Fruit fly (Drosophila melanogaster) whole organism, embryonic: ENCODE measurements around the gene ACXB.

Source experiments
- CG10979 ChIP-seq: fragments of 200-800 bp; sonication (Bioruptor generic); optimal IDR thresholded peaks from 2 replicates; lab custom pipeline; 2018; ENCODE audit warnings: missing biosample characterization, mild to moderate bottlenecking, missing genetic modification characterization, moderate library complexity
- CG11504 ChIP-seq: fragments of 200-800 bp; sonication (Bioruptor generic); optimal IDR thresholded peaks from 3 replicates; lab custom pipeline; 2019; ENCODE audit warnings: missing biosample characterization, mild to moderate bottlenecking, missing genetic modification characterization, moderate library complexity
- CG11696 ChIP-seq: fragments of 200-800 bp; sonication (Bioruptor generic); IDR thresholded peaks from 2 replicates; pipeline ENCODE4 v1.3.6; 2022; ENCODE audit warnings: missing biosample characterization, missing genetic modification characterization
- CG12744 ChIP-seq: fragments of 200-800 bp; sonication (Bioruptor generic); optimal IDR thresholded peaks from 2 replicates; lab custom pipeline; 2016; ENCODE audit warnings: missing biosample characterization, missing genetic modification characterization
- CG13296 ChIP-seq: fragments of 200-800 bp; sonication (Bioruptor generic); optimal IDR thresholded peaks from 3 replicates; lab custom pipeline; 2018; ENCODE audit warnings: missing biosample characterization, mild to moderate bottlenecking, missing genetic modification characterization
- CG13424 ChIP-seq: fragments of 200-800 bp; sonication (Bioruptor generic); optimal IDR thresholded peaks from 2 replicates; lab custom pipeline; 2019; ENCODE audit warnings: missing biosample characterization, mild to moderate bottlenecking, missing genetic modification characterization, moderate library complexity
- CG14441 ChIP-seq: fragments of 200-800 bp; sonication (Bioruptor generic); IDR thresholded peaks from 2 replicates; pipeline ENCODE4 v1.3.6; 2022; ENCODE audit warnings: missing biosample characterization, missing genetic modification characterization
- CG15269 ChIP-seq: fragments of 200-800 bp; sonication (Bioruptor generic); optimal IDR thresholded peaks from 2 replicates; lab custom pipeline; 2018; ENCODE audit warnings: missing biosample characterization, mild to moderate bottlenecking, missing genetic modification characterization, moderate library complexity
- CG1529 ChIP-seq: fragments of 200-800 bp; sonication (Bioruptor generic); optimal IDR thresholded peaks from 3 replicates; lab custom pipeline; 2018; ENCODE audit warnings: missing biosample characterization, missing genetic modification characterization
- CG31441 ChIP-seq: fragments of 200-800 bp; sonication (Bioruptor generic); IDR thresholded peaks from 2 replicates; pipeline ENCODE4 v1.3.6; 2022; ENCODE audit warnings: missing biosample characterization, missing genetic modification characterization
- CG6272 ChIP-seq: fragments of 200-800 bp; sonication (Bioruptor generic); IDR thresholded peaks from 2 replicates; pipeline ENCODE4 v1.3.6; 2022; ENCODE audit warnings: missing biosample characterization, missing genetic modification characterization
- CG6689 ChIP-seq: fragments of 200-800 bp; sonication (Bioruptor generic); IDR thresholded peaks from 2 replicates; pipeline ENCODE4 v1.3.6; 2022; ENCODE audit warnings: missing biosample characterization, missing genetic modification characterization
- CG7556 ChIP-seq: fragments of 200-800 bp; sonication (Bioruptor generic); optimal IDR thresholded peaks from 2 replicates; lab custom pipeline; 2017; ENCODE audit warnings: missing biosample characterization, mild to moderate bottlenecking, missing genetic modification characterization
- CG7839 ChIP-seq: fragments of 200-800 bp; sonication (Bioruptor generic); optimal IDR thresholded peaks from 3 replicates; lab custom pipeline; 2018; ENCODE audit warnings: missing biosample characterization, mild to moderate bottlenecking, missing genetic modification characterization, moderate library complexity
- CG8765 ChIP-seq: fragments of 200-800 bp; sonication (Bioruptor generic); IDR thresholded peaks from 2 replicates; pipeline ENCODE4 v1.3.6; 2022; ENCODE audit warnings: missing biosample characterization, missing genetic modification characterization
- Ets65A ChIP-seq: fragments of 200-800 bp; sonication (Bioruptor generic); peaks from one replicate; lab custom pipeline; 2016; ENCODE audit warnings: missing biosample characterization, missing genetic modification characterization
- Gug ChIP-seq: fragments of 200-800 bp; sonication (Bioruptor generic); IDR thresholded peaks from 4 replicates; pipeline ENCODE4 v1.3.6; 2022; ENCODE audit warnings: missing biosample characterization, missing genetic modification characterization
- Hmr ChIP-seq: fragments of 200-800 bp; sonication (Bioruptor generic); optimal IDR thresholded peaks from 3 replicates; lab custom pipeline; 2017; ENCODE audit warnings: mild to moderate bottlenecking, missing biosample characterization, missing genetic modification reagents, missing genetic modification characterization
- Lim3 ChIP-seq: fragments of 200-800 bp; sonication (Bioruptor generic); IDR thresholded peaks from 2 replicates; pipeline ENCODE4 v1.3.6; 2022; ENCODE audit warnings: missing biosample characterization, missing genetic modification characterization
- Meics ChIP-seq: fragments of 200-800 bp; sonication (Bioruptor generic); optimal IDR thresholded peaks from 2 replicates; lab custom pipeline; 2017; ENCODE audit warnings: missing biosample characterization, mild to moderate bottlenecking, missing genetic modification characterization
- Sox102F ChIP-seq: fragments of 200-800 bp; sonication (Bioruptor generic); optimal IDR thresholded peaks from 2 replicates; lab custom pipeline; 2018; ENCODE audit warnings: missing biosample characterization, mild to moderate bottlenecking, missing genetic modification characterization, moderate library complexity
- Spps ChIP-seq: fragments of 200-800 bp; sonication (Bioruptor generic); optimal IDR thresholded peaks from 2 replicates; lab custom pipeline; 2018; ENCODE audit warnings: missing biosample characterization, mild to moderate bottlenecking, missing genetic modification characterization
- Ssrp ChIP-seq: fragments of 200-800 bp; sonication (Bioruptor generic); optimal IDR thresholded peaks from 2 replicates; lab custom pipeline; 2018; ENCODE audit warnings: missing biosample characterization, mild to moderate bottlenecking, missing genetic modification characterization, moderate library complexity
- Xbp1 ChIP-seq: fragments of 200-800 bp; sonication (Bioruptor generic); optimal IDR thresholded peaks from 3 replicates; lab custom pipeline; 2016; ENCODE audit warnings: missing biosample characterization, mild to moderate bottlenecking, missing genetic modification characterization
- ac ChIP-seq: fragments of 200-800 bp; sonication (Bioruptor generic); optimal IDR thresholded peaks from 3 replicates; lab custom pipeline; 2017; ENCODE audit warnings: missing biosample characterization, mild to moderate bottlenecking, missing genetic modification characterization
- aop ChIP-seq: fragments of 200-800 bp; sonication (Bioruptor generic); IDR thresholded peaks from 2 replicates; pipeline ENCODE4 v1.3.6; 2022; ENCODE audit warnings: missing biosample characterization, missing genetic modification characterization
- caup ChIP-seq: fragments of 200-800 bp; sonication (Bioruptor generic); optimal IDR thresholded peaks from 3 replicates; lab custom pipeline; 2017; ENCODE audit warnings: missing biosample characterization, mild to moderate bottlenecking, missing genetic modification characterization, moderate library complexity; ENCODE audit not compliant: severe bottlenecking
- cwo ChIP-seq: fragments of 200-800 bp; sonication (Bioruptor generic); optimal IDR thresholded peaks from 3 replicates; lab custom pipeline; 2017; ENCODE audit warnings: missing biosample characterization, missing genetic modification characterization, mild to moderate bottlenecking, moderate library complexity, missing genetic modification reagents
- dmrt99B ChIP-seq: fragments of 200-800 bp; sonication (Bioruptor generic); optimal IDR thresholded peaks from 2 replicates; lab custom pipeline; 2018; ENCODE audit warnings: missing biosample characterization, mild to moderate bottlenecking, missing genetic modification characterization, moderate library complexity
- lab ChIP-seq: fragments of 200-800 bp; sonication (Bioruptor generic); optimal IDR thresholded peaks from 3 replicates; lab custom pipeline; 2017; ENCODE audit warnings: missing biosample characterization, missing genetic modification characterization, mild to moderate bottlenecking, moderate library complexity, missing genetic modification reagents
- lbe ChIP-seq: fragments of 200-800 bp; sonication (Bioruptor generic); optimal IDR thresholded peaks from 2 replicates; lab custom pipeline; 2016; ENCODE audit warnings: missing biosample characterization, mild to moderate bottlenecking, missing genetic modification characterization
- lmd ChIP-seq: fragments of 200-800 bp; sonication (Bioruptor generic); IDR thresholded peaks from 2 replicates; pipeline ENCODE4 v1.3.6; 2022; ENCODE audit warnings: missing biosample characterization, missing genetic modification characterization
- maf-S ChIP-seq: fragments of 200-800 bp; sonication (Bioruptor generic); optimal IDR thresholded peaks from 2 replicates; lab custom pipeline; 2016; ENCODE audit warnings: missing biosample characterization, missing genetic modification characterization
- peb ChIP-seq: fragments of 200-800 bp; sonication (Bioruptor generic); IDR thresholded peaks from 2 replicates; pipeline ENCODE4 v1.3.6; 2022; ENCODE audit warnings: missing biosample characterization, missing genetic modification characterization
- pita ChIP-seq: fragments of 200-800 bp; sonication (Bioruptor generic); optimal IDR thresholded peaks from 2 replicates; lab custom pipeline; 2017; ENCODE audit warnings: missing biosample characterization, mild to moderate bottlenecking, missing genetic modification characterization
- ro ChIP-seq: fragments of 200-800 bp; sonication (Bioruptor generic); IDR thresholded peaks from 2 replicates; pipeline ENCODE4 v1.3.6; 2022; ENCODE audit warnings: missing biosample characterization, missing genetic modification characterization
- ttk ChIP-seq: fragments of 200-800 bp; sonication (Bioruptor generic); IDR thresholded peaks from 2 replicates; pipeline ENCODE4 v2.1.2; 2022; ENCODE audit warnings: missing biosample characterization, missing genetic modification characterization
- unc-4 ChIP-seq: fragments of 200-800 bp; sonication (Bioruptor generic); IDR thresholded peaks from 2 replicates; pipeline ENCODE4 v1.3.6; 2022; ENCODE audit warnings: missing biosample characterization, missing genetic modification characterization; ENCODE audit not compliant: partially characterized antibody
- z ChIP-seq: fragments of 200-800 bp; sonication (Bioruptor generic); IDR thresholded peaks from 3 replicates; pipeline ENCODE4 v1.3.6; 2022; ENCODE audit warnings: missing biosample characterization, missing genetic modification characterization

ACXB gene

dm6 chr2L:12950682-12951081, 34.1 kb downstream of the ACXB start (continued):
- TF ChIP-seq Hmr (GFP tag; lab: Kevin White, UChicago), result peak; percentile 34
- peak; percentile 39 for TF ChIP-seq CG31441 (GFP tag; lab: Robert Waterston, UW)
- no peak for TF ChIP-seq Lim3 (GFP tag; lab: Robert Waterston, UW)
- TF ChIP-seq Gug (GFP tag; lab: Robert Waterston, UW), result 0 out of 4 replicates have a peak, but pooled peaks have one; percentile 14
- peak; percentile 33 for TF ChIP-seq CG11504 (tag; lab: Kevin White, UChicago)
- 0 out of 2 replicates have a peak, but pooled peaks have one; percentile 24 for TF ChIP-seq CG6272 (GFP tag; lab: Robert Waterston, UW)
- TF ChIP-seq CG6689 (GFP tag; lab: Robert Waterston, UW), result no peak
- peak; percentile 13; the same call in 1 of the 2 replicates for TF ChIP-seq CG14441 (GFP tag; lab: Robert Waterston, UW)
- TF ChIP-seq CG8765 (GFP tag; lab: Robert Waterston, UW), result no peak
- peak; percentile 56 for TF ChIP-seq CG7839 (tag; lab: Kevin White, UChicago)
- no peak for TF ChIP-seq z
- TF ChIP-seq Xbp1 (GFP tag; lab: Kevin White, UChicago), result peak; percentile 30
- TF ChIP-seq CG13424, result peak; percentile 1
- TF ChIP-seq cwo (GFP tag; lab: Kevin White, UChicago), result peak; percentile 5
- peak; percentile 4 for TF ChIP-seq CG13296 (GFP tag; lab: Kevin White, UChicago)
- peak; percentile 19 for TF ChIP-seq Meics (GFP tag; lab: Kevin White, UChicago)
- TF ChIP-seq lab (GFP tag; lab: Kevin White, UChicago), result peak; percentile 21
- peak; percentile 6 for TF ChIP-seq caup (GFP tag; lab: Kevin White, UChicago)
- 0 out of 2 replicates have a peak, but pooled peaks have one; percentile 19 for TF ChIP-seq CG11696
- TF ChIP-seq dmrt99B (tag; lab: Kevin White, UChicago), result peak; percentile 57
- peak; percentile 39; the same call in 1 of the 2 replicates for TF ChIP-seq ttk
- TF ChIP-seq CG15269 (tag; lab: Kevin White, UChicago), result peak; percentile 48
- TF ChIP-seq Sox102F, result peak; percentile 50

dm6 chr2L:12966290-12966689, 49.7 kb downstream of the ACXB start, which contains the start of gene CG16800:
Gene CG16800 (plus strand): TSS chr2L:12966590.
- no peak for TF ChIP-seq ac (GFP tag; lab: Kevin White, UChicago)
- no peak for TF ChIP-seq lbe
- TF ChIP-seq peb, result no peak
- TF ChIP-seq pita (GFP tag; lab: Kevin White, UChicago), result no peak
- TF ChIP-seq Spps, result no peak
- no peak for TF ChIP-seq unc-4 (GFP tag; lab: Robert Waterston, UW)
- TF ChIP-seq ro (GFP tag; lab: Robert Waterston, UW), result no peak
- no peak for TF ChIP-seq CG1529
- TF ChIP-seq lmd (GFP tag; lab: Robert Waterston, UW), result no peak
- TF ChIP-seq CG12744 (GFP tag; lab: Kevin White, UChicago), result no peak
- TF ChIP-seq CG7556 (GFP tag; lab: Kevin White, UChicago), result no peak
- no peak for TF ChIP-seq Ssrp (tag; lab: Kevin White, UChicago)
- no peak for TF ChIP-seq maf-S (GFP tag; lab: Kevin White, UChicago)
- TF ChIP-seq CG10979 (tag; lab: Kevin White, UChicago), result no peak

- TF ChIP-seq aop (no peak), Ets65A (GFP tag; lab: Kevin White, UChicago) (peak; percentile 90)
Measured at dm6 chr2L:12969569-12969968, 53.0 kb downstream of the ACXB start.
